Worm (Caenorhabditis elegans) whole organism, midembryonic: ENCODE measurements around the gene zmp-2.

Experiments
- klf-2 ChIP-seq: fragments of 200-800 bp; sonication (Bioruptor generic); conservative IDR thresholded peaks from 2 replicates; pipeline ENCODE4 v1.3.6; 2022; ENCODE audit warnings: missing genetic modification reagents, missing genetic modification characterization, missing compliant biosample characterization
- tab-1 ChIP-seq: fragments of 200-800 bp; sonication (Bioruptor generic); IDR thresholded peaks from 2 replicates; pipeline ENCODE4 v1.3.6; 2022; ENCODE audit warnings: missing genetic modification characterization, missing compliant biosample characterization

DNA sequence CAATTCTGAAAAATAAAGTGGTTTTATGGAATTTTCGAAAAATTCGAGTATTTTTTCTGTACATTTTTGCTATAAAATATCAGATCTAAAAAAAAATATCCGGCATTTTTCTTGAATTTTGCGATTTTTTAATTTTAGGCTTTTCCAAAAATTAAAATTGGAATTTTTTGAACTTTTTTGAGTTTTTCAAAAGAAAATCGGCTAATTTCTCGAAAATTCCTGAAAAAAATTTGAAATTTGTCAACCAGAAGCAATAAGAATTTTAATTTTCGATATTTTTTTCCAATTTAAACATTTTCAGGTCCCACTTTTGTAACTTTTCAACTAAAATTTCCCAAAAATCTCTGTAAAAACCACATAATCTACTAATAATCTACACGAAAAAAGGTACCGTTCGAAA is 32.5 kb upstream of the zmp-2 start, which contains the start of gene Y71H2B.11:
- TF ChIP-seq tab-1 (GFP tag; lab: Robert Waterston, UW): no peak
- no peak for TF ChIP-seq klf-2 (GFP tag; lab: Robert Waterston, UW)
